Fruit fly (Drosophila melanogaster) whole organism, embryonic: ENCODE data around the gene CG15742.

ENCODE experiments used
- CG10274 ChIP-seq: fragments of 200-800 bp; sonication (Bioruptor generic); optimal IDR thresholded peaks from 3 replicates; lab custom pipeline; 2017; ENCODE audit warnings: missing biosample characterization, mild to moderate bottlenecking, missing genetic modification characterization
- CG11398 ChIP-seq: fragments of 200-800 bp; sonication (Bioruptor generic); optimal IDR thresholded peaks from 2 replicates; lab custom pipeline; 2016; ENCODE audit warnings: missing biosample characterization, missing genetic modification characterization
- CG11456 ChIP-seq: fragments of 200-800 bp; sonication (Bioruptor generic); IDR thresholded peaks from 3 replicates; pipeline ENCODE4 v1.3.6; 2022; ENCODE audit warnings: missing biosample characterization, missing genetic modification characterization
- CG12155 ChIP-seq: fragments of 200-800 bp; sonication (Bioruptor generic); optimal IDR thresholded peaks from 3 replicates; lab custom pipeline; 2016; ENCODE audit warnings: missing biosample characterization, missing genetic modification characterization
- CG1233 ChIP-seq: fragments of 200-800 bp; sonication (Bioruptor generic); optimal IDR thresholded peaks from 4 replicates; lab custom pipeline; 2018; ENCODE audit warnings: missing biosample characterization, mild to moderate bottlenecking, missing genetic modification characterization
- CG12659 ChIP-seq: fragments of 200-800 bp; sonication (Bioruptor generic); optimal IDR thresholded peaks from 3 replicates; lab custom pipeline; 2017; ENCODE audit warnings: mild to moderate bottlenecking, missing biosample characterization, missing genetic modification reagents, missing genetic modification characterization
- CG13624 ChIP-seq: fragments of 200-800 bp; sonication (Bioruptor generic); optimal IDR thresholded peaks from 2 replicates; lab custom pipeline; 2016; ENCODE audit warnings: missing biosample characterization, missing genetic modification characterization
- CG15073 ChIP-seq: fragments of 200-800 bp; sonication (Bioruptor generic); optimal IDR thresholded peaks from 2 replicates; lab custom pipeline; 2016; ENCODE audit warnings: missing biosample characterization, missing genetic modification characterization
- CG15269 ChIP-seq: fragments of 200-800 bp; sonication (Bioruptor generic); optimal IDR thresholded peaks from 2 replicates; lab custom pipeline; 2018; ENCODE audit warnings: missing biosample characterization, mild to moderate bottlenecking, missing genetic modification characterization, moderate library complexity
- CG1603 ChIP-seq: fragments of 200-800 bp; sonication (Bioruptor generic); optimal IDR thresholded peaks from 2 replicates; lab custom pipeline; 2019; ENCODE audit warnings: missing biosample characterization, mild to moderate bottlenecking, missing genetic modification characterization, moderate library complexity
- CG16813 ChIP-seq: fragments of 200-800 bp; sonication (Bioruptor generic); IDR thresholded peaks from 3 replicates; pipeline ENCODE4 v1.3.6; 2022; ENCODE audit warnings: missing biosample characterization, missing genetic modification characterization; ENCODE audit not compliant: partially characterized antibody
- CG17612 ChIP-seq: fragments of 200-800 bp; sonication (Bioruptor generic); IDR thresholded peaks from 2 replicates; pipeline ENCODE4 v1.3.6; 2022; ENCODE audit warnings: missing biosample characterization, missing genetic modification characterization
- CG18011 ChIP-seq: fragments of 200-800 bp; sonication (Bioruptor generic); optimal IDR thresholded peaks from 2 replicates; lab custom pipeline; 2017; ENCODE audit warnings: missing biosample characterization, missing genetic modification characterization, mild to moderate bottlenecking, moderate library complexity, missing genotype
- CG2129 ChIP-seq: fragments of 200-800 bp; sonication (Bioruptor generic); IDR thresholded peaks from 2 replicates; pipeline ENCODE4 v1.3.6; 2022; ENCODE audit warnings: missing biosample characterization, missing genetic modification characterization; ENCODE audit not compliant: partially characterized antibody
- CG30020 ChIP-seq: fragments of 200-800 bp; optimal IDR thresholded peaks from 2 replicates; lab custom pipeline; 2019; ENCODE audit warnings: missing biosample characterization, mild to moderate bottlenecking, missing genetic modification characterization, moderate library complexity
- CG31224 ChIP-seq: fragments of 200-800 bp; sonication (Bioruptor generic); IDR thresholded peaks from 2 replicates; pipeline ENCODE4 v1.3.6; 2022; ENCODE audit warnings: missing biosample characterization, missing genetic modification characterization
- CG4617 ChIP-seq: fragments of 200-800 bp; sonication (Bioruptor generic); optimal IDR thresholded peaks from 3 replicates; lab custom pipeline; 2016; ENCODE audit warnings: missing biosample characterization, missing genetic modification characterization, borderline replicate concordance
- CG8478 ChIP-seq: fragments of >200 bp; optimal IDR thresholded peaks from 2 replicates; lab custom pipeline; 2018
- CG9817 ChIP-seq: fragments of 200-800 bp; sonication (Bioruptor generic); optimal IDR thresholded peaks from 2 replicates; lab custom pipeline; 2018; ENCODE audit warnings: missing biosample characterization, mild to moderate bottlenecking, missing genetic modification characterization, moderate library complexity
- CoRest ChIP-seq: fragments of 200-800 bp; sonication (Bioruptor generic); optimal IDR thresholded peaks from 3 replicates; lab custom pipeline; 2018; ENCODE audit warnings: missing biosample characterization, mild to moderate bottlenecking, missing genetic modification characterization, moderate library complexity
- D ChIP-seq, 2 experiments: fragments of 200-800 bp in 1 of 2; fragments of >200 bp in 1 of 2; sonication (Bioruptor generic) in 1 of 2; optimal IDR thresholded peaks; 2 replicates in 1 of 2; 3 replicates in 1 of 2; lab custom pipeline; 2017; ENCODE audit warnings: mild to moderate bottlenecking in 1 of 2, missing biosample characterization in 1 of 2, missing genetic modification characterization in 1 of 2, missing genetic modification reagents in 1 of 2
- Doc3 ChIP-seq: fragments of 200-800 bp; sonication (Bioruptor generic); IDR thresholded peaks from 3 replicates; pipeline ENCODE4 v1.3.6; 2022; ENCODE audit warnings: missing biosample characterization, missing genetic modification characterization; ENCODE audit not compliant: partially characterized antibody
- Dp ChIP-seq: fragments of 200-800 bp; sonication (Bioruptor generic); optimal IDR thresholded peaks from 2 replicates; lab custom pipeline; 2018; ENCODE audit warnings: missing biosample characterization, mild to moderate bottlenecking, missing genetic modification characterization, moderate library complexity
- ERR ChIP-seq: fragments of 200-800 bp; sonication (Bioruptor generic); optimal IDR thresholded peaks from 2 replicates; lab custom pipeline; 2016; ENCODE audit warnings: missing biosample characterization, missing genetic modification characterization
- H15 ChIP-seq: fragments of 200-800 bp; sonication (Bioruptor generic); IDR thresholded peaks from 3 replicates; pipeline ENCODE4 v1.3.6; 2022; ENCODE audit warnings: missing biosample characterization, missing genetic modification characterization
- Hr51 ChIP-seq, 2 experiments: fragments of 200-800 bp; sonication (Bioruptor generic); optimal IDR thresholded peaks; 2 replicates in 1 of 2; 3 replicates in 1 of 2; lab custom pipeline; 2016 to 2018; ENCODE audit warnings: missing biosample characterization in 2 of 2, missing genetic modification characterization in 2 of 2, mild to moderate bottlenecking in 1 of 2, moderate library complexity in 1 of 2
- Lpt ChIP-seq: fragments of >200 bp; optimal IDR thresholded peaks from 2 replicates; lab custom pipeline; 2018; ENCODE audit warnings: missing biosample characterization, missing genetic modification characterization
- Med ChIP-seq: fragments of 200-800 bp; sonication (Bioruptor generic); peaks from one replicate; lab custom pipeline; 2016; ENCODE audit warnings: missing biosample characterization, missing genetic modification characterization, mild to moderate bottlenecking, inconsistent platforms, moderate library complexity
- NC2α ChIP-seq: fragments of 200-800 bp; sonication (Bioruptor generic); optimal IDR thresholded peaks from 2 replicates; lab custom pipeline; 2016; ENCODE audit warnings: missing biosample characterization, missing genetic modification characterization
- NC2β ChIP-seq: fragments of 200-800 bp; sonication (Bioruptor generic); optimal IDR thresholded peaks from 2 replicates; lab custom pipeline; 2016; ENCODE audit warnings: missing biosample characterization, missing genetic modification characterization
- Oli ChIP-seq: fragments of 200-800 bp; sonication (Bioruptor generic); optimal IDR thresholded peaks from 2 replicates; lab custom pipeline; 2018; ENCODE audit warnings: missing biosample characterization, mild to moderate bottlenecking, missing genetic modification characterization, moderate library complexity
- Opbp ChIP-seq: fragments of 200-800 bp; sonication (Bioruptor generic); IDR thresholded peaks from 3 replicates; pipeline ENCODE4 v1.3.6; 2022; ENCODE audit warnings: missing biosample characterization, missing genetic modification characterization; ENCODE audit not compliant: partially characterized antibody
- Sry-δ ChIP-seq: fragments of 200-800 bp; sonication (Bioruptor generic); optimal IDR thresholded peaks from 2 replicates; lab custom pipeline; 2016; ENCODE audit warnings: missing biosample characterization, missing genetic modification characterization
- Ssrp ChIP-seq: fragments of 200-800 bp; sonication (Bioruptor generic); optimal IDR thresholded peaks from 2 replicates; lab custom pipeline; 2018; ENCODE audit warnings: missing biosample characterization, mild to moderate bottlenecking, missing genetic modification characterization, moderate library complexity
- ato ChIP-seq: fragments of 200-800 bp; sonication (Bioruptor generic); IDR thresholded peaks from 2 replicates; pipeline ENCODE4 v1.3.6; 2022; ENCODE audit warnings: missing biosample characterization, missing genetic modification characterization; ENCODE audit not compliant: partially characterized antibody
- chm ChIP-seq: fragments of 200-800 bp; sonication (Bioruptor generic); IDR thresholded peaks from 2 replicates; pipeline ENCODE4 v1.3.6; 2022; ENCODE audit warnings: missing biosample characterization, missing genetic modification characterization
- cwo ChIP-seq: fragments of 200-800 bp; sonication (Bioruptor generic); optimal IDR thresholded peaks from 3 replicates; lab custom pipeline; 2017; ENCODE audit warnings: missing biosample characterization, missing genetic modification characterization, mild to moderate bottlenecking, moderate library complexity, missing genetic modification reagents
- fd3F ChIP-seq: fragments of 200-800 bp; sonication (Bioruptor generic); optimal IDR thresholded peaks from 2 replicates; lab custom pipeline; 2018; ENCODE audit warnings: missing biosample characterization, mild to moderate bottlenecking, missing genetic modification characterization, moderate library complexity
- fu2 ChIP-seq: fragments of 200-800 bp; sonication (Bioruptor generic); optimal IDR thresholded peaks from 2 replicates; lab custom pipeline; 2016; ENCODE audit warnings: missing biosample characterization, missing genetic modification characterization
- gcm ChIP-seq: fragments of 200-800 bp; sonication (Bioruptor generic); optimal IDR thresholded peaks from 2 replicates; lab custom pipeline; 2019; ENCODE audit warnings: missing biosample characterization, mild to moderate bottlenecking, missing genetic modification characterization, moderate library complexity
- gfzf ChIP-seq: fragments of 200-800 bp; sonication (Bioruptor generic); optimal IDR thresholded peaks from 2 replicates; lab custom pipeline; 2016; ENCODE audit warnings: missing biosample characterization, mild to moderate bottlenecking, missing genetic modification characterization, moderate library complexity
- her ChIP-seq: fragments of 200-800 bp; sonication (Bioruptor generic); optimal IDR thresholded peaks from 2 replicates; lab custom pipeline; 2016; ENCODE audit warnings: missing biosample characterization, missing genetic modification characterization
- nerfin-1 ChIP-seq: fragments of 200-800 bp; sonication (Bioruptor generic); optimal IDR thresholded peaks from 3 replicates; lab custom pipeline; 2019; ENCODE audit warnings: missing biosample characterization, mild to moderate bottlenecking, missing genetic modification characterization, moderate library complexity
- sob ChIP-seq: fragments of 200-800 bp; sonication (Bioruptor generic); IDR thresholded peaks from 2 replicates; pipeline ENCODE4 v1.3.6; 2022; ENCODE audit warnings: missing biosample characterization, missing genetic modification characterization
- zen ChIP-seq: fragments of 200-800 bp; sonication (Bioruptor generic); optimal IDR thresholded peaks from 3 replicates; lab custom pipeline; 2018; ENCODE audit warnings: missing biosample characterization, mild to moderate bottlenecking, missing genetic modification characterization, moderate library complexity
- zen2 ChIP-seq: fragments of 200-800 bp; sonication (Bioruptor generic); IDR thresholded peaks from 3 replicates; pipeline ENCODE4 v1.3.6; 2022; ENCODE audit warnings: missing biosample characterization, missing genetic modification characterization; ENCODE audit not compliant: partially characterized antibody
- zfh1 ChIP-seq: fragments of 200-800 bp; sonication (Bioruptor generic); IDR thresholded peaks from 3 replicates; pipeline ENCODE4 v1.3.6; 2022; ENCODE audit warnings: missing biosample characterization, missing genetic modification characterization
- zfh2 ChIP-seq: fragments of 200-800 bp; sonication (Bioruptor generic); optimal IDR thresholded peaks from 2 replicates; lab custom pipeline; 2016; ENCODE audit warnings: missing biosample characterization, missing genetic modification characterization

Gene CG15742

dm6 chrX:13211357-13212137 lies 46.7 kb downstream of the CG15742 start, which contains the start of gene sno (continued):
- TF ChIP-seq zfh2 (GFP tag; lab: Kevin White, UChicago) (no peak), CG11456 (GFP tag; lab: Robert Waterston, UW) (no peak), CG16813 (GFP tag; lab: Robert Waterston, UW) (peak; percentile 89), zfh1 (GFP tag; lab: Robert Waterston, UW) (no peak), Dp (GFP tag; lab: Kevin White, UChicago) (peak; percentile 64), Med (peak; percentile 64), Oli (tag; lab: Kevin White, UChicago) (no peak), CoRest (tag; lab: Kevin White, UChicago) (no peak), cwo (GFP tag; lab: Kevin White, UChicago) (no peak), Lpt (GFP tag; lab: Kevin White, UChicago) (no peak), Opbp (peak; percentile 90), CG4617 (GFP tag; lab: Kevin White, UChicago) (peak; percentile 56), zen2 (peak; percentile 64; the same call in 1 of the 3 replicates), CG12659 (GFP tag; lab: Kevin White, UChicago) (peak; percentile 45), ato (GFP tag; lab: Robert Waterston, UW) (peak; percentile 59; the same call in 1 of the 2 replicates), nerfin-1 (tag; lab: Kevin White, UChicago) (no peak), fu2 (GFP tag; lab: Kevin White, UChicago) (no peak), CG15073 (GFP tag; lab: Kevin White, UChicago) (no peak), sob (GFP tag; lab: Robert Waterston, UW) (no peak), CG11398 (GFP tag; lab: Kevin White, UChicago) (no peak), NC2β (no peak), CG13624 (GFP tag; lab: Kevin White, UChicago) (no peak), CG18011 (GFP tag; lab: Kevin White, UChicago) (no peak), gfzf (GFP tag; lab: Kevin White, UChicago) (peak; percentile 33), CG10274 (GFP tag; lab: Kevin White, UChicago) (no peak), chm (GFP tag; lab: Robert Waterston, UW) (0 out of 2 replicates have a peak, but pooled peaks have one; percentile 14), CG31224 (GFP tag; lab: Robert Waterston, UW) (no peak), Ssrp (tag; lab: Kevin White, UChicago) (no peak), CG1603 (tag; lab: Kevin White, UChicago) (peak; percentile 28), CG12155 (GFP tag; lab: Kevin White, UChicago) (peak; percentile 86), fd3F (GFP tag; lab: Kevin White, UChicago) (no peak), Doc3 (GFP tag; lab: Robert Waterston, UW) (peak; percentile 73; the same call in 2 of the 3 replicates), gcm (GFP tag; lab: Kevin White, UChicago) (no peak), H15 (GFP tag; lab: Robert Waterston, UW) (no peak), CG8478 (no peak), ERR (no peak), CG30020 (tag; lab: Kevin White, UChicago) (peak; percentile 23), zen (tag; lab: Kevin White, UChicago) (no peak), her (GFP tag; lab: Kevin White, UChicago) (peak; percentile 1), NC2α (GFP tag; lab: Kevin White, UChicago) (no peak), CG2129 (GFP tag; lab: Robert Waterston, UW) (peak; percentile 55), CG17612 (GFP tag; lab: Robert Waterston, UW) (no peak), Sry-δ (peak; percentile 81), D (optimal IDR thresholded peaks at IDR 0.05; lab: Kevin White, UChicago) (no peak), D (GFP tag; optimal IDR thresholded peaks at IDR 0.05; lab: Kevin White, UChicago) (no peak), Hr51 (GFP tag; optimal IDR thresholded peaks at IDR 0.05; lab: Kevin White, UChicago) (no peak), CG9817 (tag; lab: Kevin White, UChicago) (no peak), CG1233 (GFP tag; lab: Kevin White, UChicago) (no peak), CG15269 (tag; lab: Kevin White, UChicago) (no peak)
